Worm (Caenorhabditis elegans): Measurements from ENCODE around the gene cdc-73.

ce11 chrIV:4039984-4040383, 2.4 kb upstream of the cdc-73 start, which contains the start of gene F35F11.2:
- TF ChIP-seq ama-1 (optimal IDR thresholded peaks at IDR 0.05) (no peak), nhr-237 (tag; optimal IDR thresholded peaks at IDR 0.05) (no peak)

All from whole organism, L2 larva.